Worm (Caenorhabditis elegans): Measurements from ENCODE around the gene mrpl-10.
A peak's percentile ranks its signal among the peaks of the same experiment; 100 is the strongest.

DNA sequence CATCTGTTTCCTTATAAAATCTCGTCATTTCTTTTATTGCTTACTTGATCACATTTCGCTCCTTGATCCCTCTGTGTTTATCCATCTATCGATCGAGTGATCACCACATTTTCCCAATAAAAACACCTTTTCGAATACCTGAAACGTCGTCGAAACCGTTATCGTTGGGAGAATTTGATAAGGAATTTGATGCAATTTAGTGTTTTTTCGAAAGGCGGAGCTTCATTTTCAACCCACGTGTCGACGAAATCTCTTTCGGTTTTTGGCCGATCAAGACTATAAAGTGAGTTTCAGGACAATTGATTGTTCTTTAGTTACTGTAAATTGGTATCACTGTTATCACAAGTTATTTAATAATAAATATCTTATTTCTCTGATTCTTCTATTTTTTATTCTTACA is 13.7 kb downstream of the mrpl-10 start, which contains the start of gene srdh-1:
- peak in 1 of 2 experiments; percentile 21 for TF ChIP-seq mdl-1 (tag; optimal IDR thresholded peaks at IDR 0.05)
- no peak for TF ChIP-seq lsy-2 (tag; optimal IDR thresholded peaks at IDR 0.05)
- no peak for TF ChIP-seq unc-62 (GFP tag; optimal IDR thresholded peaks at IDR 0.05 in 1 of 2)
- TF ChIP-seq unc-62 (tag; optimal IDR thresholded peaks at IDR 0.05) = no peak
- no peak for TF ChIP-seq mep-1 (tag; optimal IDR thresholded peaks at IDR 0.05)
- no peak for TF ChIP-seq ctbp-1 (GFP tag; IDR thresholded peaks at IDR 0.05)
- TF ChIP-seq pha-4 (GFP tag; IDR thresholded peaks at IDR 0.05) = no peak
- TF ChIP-seq pha-4 (tag; optimal IDR thresholded peaks at IDR 0.05) = no peak
- no peak for TF ChIP-seq ama-1 (optimal IDR thresholded peaks at IDR 0.05)
- no peak for TF ChIP-seq F49E8.2 (tag; optimal IDR thresholded peaks at IDR 0.05; ENCODE audit: borderline replicate concordance)
- TF ChIP-seq nhr-11 (tag; optimal IDR thresholded peaks at IDR 0.05) = no peak
- no peak for TF ChIP-seq ceh-28 (tag; optimal IDR thresholded peaks at IDR 0.05)
- peak; percentile 35; the same call in 1 of the 2 replicates for TF ChIP-seq dmd-6 (GFP tag; IDR thresholded peaks at IDR 0.05)
- TF ChIP-seq dmd-9 (GFP tag; IDR thresholded peaks at IDR 0.05) = no peak
